Worm (Caenorhabditis elegans) whole organism, late embryonic: Measurements from ENCODE around the gene Y75B12A.2.

Experiments used
- C38D4.7 ChIP-seq: fragments of 200-800 bp; sonication (Bioruptor generic); optimal IDR thresholded peaks from 2 replicates; lab custom pipeline; 2018; ENCODE audit warnings: mild to moderate bottlenecking, missing genetic modification characterization, moderate library complexity, missing compliant biosample characterization
- Y22D7AL.16 ChIP-seq: sonication (generic microtip); optimal IDR thresholded peaks from 2 replicates; lab custom pipeline; 2016; ENCODE audit warnings: missing genetic modification characterization, missing compliant biosample characterization
- ahr-1 ChIP-seq: sonication (generic microtip); optimal IDR thresholded peaks from 2 replicates; lab custom pipeline; 2016; ENCODE audit warnings: missing genetic modification characterization, missing compliant biosample characterization
- ama-1 ChIP-seq: fragments of 150-350 bp; optimal IDR thresholded peaks from 2 replicates; lab custom pipeline; 2014
- ceh-19 ChIP-seq: fragments of 200-800 bp; sonication (Bioruptor generic); optimal IDR thresholded peaks from 2 replicates; lab custom pipeline; 2018; ENCODE audit warnings: mild to moderate bottlenecking, missing genetic modification characterization, missing compliant biosample characterization
- ceh-2 ChIP-seq: sonication (generic microtip); optimal IDR thresholded peaks from 2 replicates; lab custom pipeline; 2016; ENCODE audit warnings: missing genotype, missing genetic modification characterization, missing compliant biosample characterization
- ceh-24 ChIP-seq: sonication (generic microtip); optimal IDR thresholded peaks from 2 replicates; lab custom pipeline; 2016; ENCODE audit warnings: mild to moderate bottlenecking, missing genetic modification characterization, missing compliant biosample characterization
- ceh-45 ChIP-seq: fragments of 200-800 bp; sonication (Bioruptor generic); IDR thresholded peaks from 2 replicates; pipeline ENCODE4 v1.3.6; 2022; ENCODE audit warnings: missing genetic modification reagents, missing genetic modification characterization, missing compliant biosample characterization
- dve-1 ChIP-seq: sonication (generic microtip); optimal IDR thresholded peaks from 2 replicates; lab custom pipeline; 2017; ENCODE audit warnings: antibody characterized with exemption, mild to moderate bottlenecking, missing genetic modification characterization, missing compliant biosample characterization
- elt-2 ChIP-seq: sonication (generic microtip); optimal IDR thresholded peaks from 2 replicates; lab custom pipeline; 2016; ENCODE audit warnings: missing genetic modification reagents, missing genetic modification characterization, missing compliant biosample characterization
- eyg-1 ChIP-seq: sonication (generic microtip); optimal IDR thresholded peaks from 2 replicates; lab custom pipeline; 2016; ENCODE audit warnings: missing genotype, missing genetic modification characterization, missing compliant biosample characterization
- fax-1 ChIP-seq: sonication (generic microtip); optimal IDR thresholded peaks from 2 replicates; lab custom pipeline; 2016; ENCODE audit warnings: missing genotype, missing genetic modification characterization, missing compliant biosample characterization
- fkh-10 ChIP-seq: fragments of 150-350 bp; optimal IDR thresholded peaks from 2 replicates; lab custom pipeline; 2014; ENCODE audit warnings: missing biosample characterization, missing genetic modification reagents, missing genetic modification characterization
- fkh-6 ChIP-seq: sonication (generic microtip); optimal IDR thresholded peaks from 2 replicates; lab custom pipeline; 2016; ENCODE audit warnings: missing genetic modification characterization, missing compliant biosample characterization
- gmeb-2 ChIP-seq: sonication (generic microtip); optimal IDR thresholded peaks from 2 replicates; lab custom pipeline; 2016; ENCODE audit warnings: missing genetic modification characterization, inconsistent platforms, missing compliant biosample characterization
- hlh-13 ChIP-seq: fragments of 200-800 bp; sonication (Bioruptor generic); optimal IDR thresholded peaks from 2 replicates; lab custom pipeline; 2018; ENCODE audit warnings: mild to moderate bottlenecking, missing genetic modification characterization, missing compliant biosample characterization
- hlh-30 ChIP-seq: sonication (generic microtip); optimal IDR thresholded peaks from 2 replicates; lab custom pipeline; 2017; ENCODE audit warnings: antibody characterized with exemption, missing genetic modification characterization, missing compliant biosample characterization; ENCODE audit not compliant: insufficient read depth
- hlh-6 ChIP-seq: sonication (generic microtip); optimal IDR thresholded peaks from 2 replicates; lab custom pipeline; 2016; ENCODE audit warnings: missing genotype, missing genetic modification characterization, missing compliant biosample characterization
- lim-6 ChIP-seq: sonication (generic microtip); optimal IDR thresholded peaks from 2 replicates; lab custom pipeline; 2016; ENCODE audit warnings: missing genetic modification characterization, missing compliant biosample characterization
- madf-2 ChIP-seq: sonication (generic microtip); optimal IDR thresholded peaks from 2 replicates; lab custom pipeline; 2017; ENCODE audit warnings: missing genetic modification characterization, missing compliant biosample characterization
- nfya-1 ChIP-seq: sonication (generic microtip); optimal IDR thresholded peaks from 2 replicates; lab custom pipeline; 2017; ENCODE audit warnings: missing genetic modification characterization, mild to moderate bottlenecking, missing compliant biosample characterization, antibody characterized with exemption, moderate library complexity
- nhr-11 ChIP-seq: fragments of 150-350 bp; optimal IDR thresholded peaks from 2 replicates; lab custom pipeline; 2014; ENCODE audit warnings: missing biosample characterization, missing genetic modification characterization
- nhr-232 ChIP-seq: sonication (generic microtip); optimal IDR thresholded peaks from 2 replicates; lab custom pipeline; 2016; ENCODE audit warnings: missing genetic modification characterization, missing compliant biosample characterization
- npax-4 ChIP-seq: sonication (generic microtip); optimal IDR thresholded peaks from 2 replicates; lab custom pipeline; 2016; ENCODE audit warnings: missing genetic modification characterization, missing compliant biosample characterization
- pag-3 ChIP-seq: sonication (generic microtip); optimal IDR thresholded peaks from 2 replicates; lab custom pipeline; 2016; ENCODE audit warnings: missing compliant biosample characterization, missing genetic modification characterization, borderline replicate concordance
- pros-1 ChIP-seq: fragments of 150-350 bp; optimal IDR thresholded peaks from 2 replicates; lab custom pipeline; 2014; ENCODE audit warnings: missing biosample characterization, missing genetic modification reagents, missing genetic modification characterization
- sdc-2 ChIP-seq: sonication (generic microtip); optimal IDR thresholded peaks from 2 replicates; lab custom pipeline; 2016; ENCODE audit warnings: missing genotype, missing genetic modification characterization, missing compliant biosample characterization
- sox-2 ChIP-seq: fragments of 200-800 bp; sonication (Bioruptor generic); IDR thresholded peaks from 2 replicates; pipeline ENCODE4 v1.3.6; 2022; ENCODE audit warnings: missing genetic modification reagents, missing genetic modification characterization, missing compliant biosample characterization
- sox-4 ChIP-seq: sonication (generic microtip); optimal IDR thresholded peaks from 2 replicates; lab custom pipeline; 2017; ENCODE audit warnings: mild to moderate bottlenecking, missing genetic modification characterization, inconsistent platforms, missing compliant biosample characterization
- syd-9 ChIP-seq: sonication (generic microtip); optimal IDR thresholded peaks from 2 replicates; lab custom pipeline; 2016; ENCODE audit warnings: mild to moderate bottlenecking, missing genetic modification characterization, moderate library complexity, missing compliant biosample characterization
- tbx-2 ChIP-seq: sonication (generic microtip); optimal IDR thresholded peaks from 2 replicates; lab custom pipeline; 2016; ENCODE audit warnings: missing genetic modification characterization, missing compliant biosample characterization
- ttx-3 ChIP-seq: sonication (generic microtip); optimal IDR thresholded peaks from 2 replicates; lab custom pipeline; 2016; ENCODE audit warnings: missing genetic modification reagents, missing genetic modification characterization, missing compliant biosample characterization
- unc-3 ChIP-seq, 2 experiments: fragments of 200-800 bp in 1 of 2; sonication (Bioruptor generic) in 1 of 2; sonication (generic microtip) in 1 of 2; conservative IDR thresholded peaks in 1 of 2; optimal IDR thresholded peaks in 1 of 2; 2 replicates each; pipeline versions ENCODE4 v1.3.6 to Lab custom; 2016 to 2022; ENCODE audit warnings: missing compliant biosample characterization in 2 of 2, missing genetic modification characterization in 2 of 2, missing genetic modification reagents in 1 of 2
- unc-55 ChIP-seq: sonication (generic microtip); optimal IDR thresholded peaks from 2 replicates; lab custom pipeline; 2017; ENCODE audit warnings: missing biosample characterization, missing genetic modification reagents, missing genetic modification characterization

The Y75B12A.2 gene

DNA sequence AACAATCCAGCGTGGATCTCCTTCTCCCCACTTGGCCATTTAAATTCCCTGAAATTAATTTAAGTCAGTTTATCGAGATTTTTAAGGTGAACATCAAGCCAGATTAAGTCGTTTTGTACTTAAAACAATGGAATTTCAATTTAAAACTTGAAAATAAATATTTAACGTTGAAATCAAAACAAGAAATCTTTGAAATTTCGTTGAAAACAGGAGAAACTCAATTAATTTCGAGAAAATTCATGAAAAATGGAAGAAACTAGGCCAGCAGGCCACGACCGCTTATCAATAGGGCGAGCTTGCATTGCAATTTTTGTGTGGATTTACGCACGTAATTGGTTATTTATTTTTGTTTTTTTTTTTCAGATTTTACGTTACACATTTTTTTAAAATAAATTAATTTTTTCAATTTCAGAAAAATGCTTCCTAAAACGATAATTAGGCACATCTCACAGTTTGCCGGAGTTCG is 24.0 kb upstream of the Y75B12A.2 start, which contains the start of the genes ahsa-1 and C01G10.7 (continued):
- peak; percentile 18 for TF ChIP-seq dve-1 (tag; lab: Kevin White, UChicago)
- TF ChIP-seq hlh-13 (GFP tag; lab: Kevin White, UChicago), result peak; percentile 28
- peak; percentile 76 for TF ChIP-seq elt-2
- TF ChIP-seq madf-2 (tag; lab: Kevin White, UChicago), result peak; percentile 35
- TF ChIP-seq nhr-232 (tag; lab: Kevin White, UChicago), result no peak
- peak; percentile 15 for TF ChIP-seq hlh-6
- peak; percentile 63 for TF ChIP-seq ttx-3 (tag; lab: Kevin White, UChicago)
- no peak for TF ChIP-seq pros-1 (tag; lab: Kevin White, UChicago)
- TF ChIP-seq ama-1 (lab: Kevin White, UChicago), result no peak
- peak; percentile 10 for TF ChIP-seq syd-9 (tag; lab: Kevin White, UChicago)
- TF ChIP-seq ceh-19, result peak; percentile 21
- no peak for TF ChIP-seq fkh-10
- no peak for TF ChIP-seq npax-4
- no peak for TF ChIP-seq hlh-30 (tag; lab: Kevin White, UChicago)
- TF ChIP-seq fkh-6 (tag; lab: Kevin White, UChicago), result peak; percentile 62

DNA sequence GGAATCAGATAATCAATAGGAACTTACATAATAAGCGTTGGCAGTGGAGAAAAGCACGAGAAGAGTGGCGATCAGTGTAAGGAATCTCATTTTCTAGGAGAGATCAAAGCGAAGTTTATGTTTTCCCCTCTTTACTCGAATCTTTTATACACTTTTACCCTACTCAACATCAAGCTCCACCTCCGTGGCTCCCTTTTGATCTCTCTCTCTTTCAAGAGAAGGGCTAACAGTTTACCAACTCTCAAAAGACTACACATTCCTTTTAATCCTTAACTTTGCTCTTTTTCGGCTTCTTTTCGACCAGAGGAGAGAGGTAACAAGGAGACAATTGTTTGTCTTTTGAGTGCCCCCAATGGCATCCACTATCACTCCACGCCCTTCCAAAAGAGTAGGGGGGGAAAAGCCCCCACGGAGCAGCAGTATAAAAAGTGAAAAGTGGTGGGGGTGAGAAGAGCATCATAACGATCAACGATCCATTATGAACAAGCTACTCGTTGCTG is 22.1 kb upstream of the Y75B12A.2 start, which contains the start of the genes C01G10.15 and C01G10.6:
TSS of gene C01G10.15 (minus strand) at position 101 of the 500 bp plus-strand sequence.
TSS of gene C01G10.6 (plus strand) at position 450 of the 500 bp plus-strand sequence.
- no peak for TF ChIP-seq eyg-1 (tag; lab: Kevin White, UChicago)
- TF ChIP-seq ama-1 (lab: Kevin White, UChicago), result no peak
- no peak for TF ChIP-seq tbx-2
- TF ChIP-seq nfya-1 (tag; lab: Kevin White, UChicago), result no peak
- TF ChIP-seq sox-2, result no peak
- no peak for TF ChIP-seq fkh-10
- TF ChIP-seq sox-4 (tag; lab: Kevin White, UChicago), result no peak
- TF ChIP-seq gmeb-2 (tag; lab: Kevin White, UChicago), result no peak
- no peak for TF ChIP-seq pag-3 (tag; lab: Kevin White, UChicago)
- no peak for TF ChIP-seq ceh-2 (tag; lab: Kevin White, UChicago)
- TF ChIP-seq npax-4, result no peak
- TF ChIP-seq sdc-2 (tag; lab: Kevin White, UChicago), result no peak

DNA sequence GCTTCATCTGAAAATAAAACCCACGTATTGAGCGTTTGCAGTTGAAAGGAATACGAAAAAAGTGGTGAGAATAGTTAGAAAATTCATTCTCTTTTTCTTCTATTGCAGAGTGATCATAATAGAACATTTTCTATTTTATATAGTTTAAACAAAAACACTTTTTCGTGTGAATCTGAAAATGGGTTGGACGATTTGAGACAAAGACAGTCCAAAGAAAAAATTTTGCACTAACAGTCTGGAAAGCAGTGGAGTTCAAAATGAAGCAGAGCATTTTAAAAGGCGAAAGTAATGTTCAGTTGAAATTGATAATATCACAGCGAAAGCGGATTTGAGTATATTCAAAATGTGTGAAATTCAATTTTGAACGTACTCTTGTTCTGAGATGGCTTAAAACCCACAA is 20.7 kb upstream of the Y75B12A.2 start, which contains the start of gene C01G10.18:
TSS of gene C01G10.18 (minus strand) at position 101 of the 400 bp plus-strand sequence.
- TF ChIP-seq syd-9 (tag; lab: Kevin White, UChicago) (no peak), C38D4.7 (GFP tag; lab: Kevin White, UChicago) (no peak), ceh-45 (GFP tag; lab: Robert Waterston, UW) (no peak), Y22D7AL.16 (tag; lab: Kevin White, UChicago) (no peak), eyg-1 (tag; lab: Kevin White, UChicago) (no peak), nhr-11 (tag; lab: Kevin White, UChicago) (no peak), lim-6 (tag; lab: Kevin White, UChicago) (no peak)

DNA sequence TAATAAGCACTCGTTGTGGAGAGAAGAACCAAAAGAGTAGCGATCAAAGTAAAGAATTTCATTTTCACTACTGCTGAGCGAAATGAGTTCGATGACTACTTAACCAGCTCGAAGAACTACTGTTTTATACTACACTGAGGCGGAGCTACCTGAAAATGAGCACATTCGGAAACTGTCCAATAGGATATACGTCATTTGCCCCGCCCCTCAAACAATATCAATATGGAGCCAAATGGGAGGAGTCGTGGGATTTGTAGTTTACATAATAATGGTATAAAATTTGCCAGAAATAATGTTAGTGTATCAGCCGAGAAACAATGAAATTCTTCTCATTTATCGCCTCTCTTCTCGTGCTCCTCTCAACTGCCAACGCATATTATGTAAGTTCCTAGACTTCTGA is 19.9 kb upstream of the Y75B12A.2 start, which contains the start of the genes C01G10.5 and C01G10.4:
TSS of gene C01G10.5 (minus strand) at position 101 of the 400 bp plus-strand sequence.
TSS of gene C01G10.4 (plus strand) at position 303 of the 400 bp plus-strand sequence.
- TF ChIP-seq unc-3 (GFP tag; conservative IDR thresholded peaks at IDR 0.05; lab: Robert Waterston, UW) (no peak), unc-3 (tag; optimal IDR thresholded peaks at IDR 0.05; lab: Kevin White, UChicago) (no peak), fax-1 (tag; lab: Kevin White, UChicago) (no peak), ahr-1 (tag; lab: Kevin White, UChicago) (no peak), ceh-45 (GFP tag; lab: Robert Waterston, UW) (no peak), ttx-3 (tag; lab: Kevin White, UChicago) (no peak), nfya-1 (tag; lab: Kevin White, UChicago) (no peak), ceh-24 (tag; lab: Kevin White, UChicago) (no peak), unc-55 (no peak)
- TF ChIP-seq, all 69 proteins: peak for 0
